Worm (Caenorhabditis elegans): ENCODE data around the gene Y42H9AR.5.

DNA sequence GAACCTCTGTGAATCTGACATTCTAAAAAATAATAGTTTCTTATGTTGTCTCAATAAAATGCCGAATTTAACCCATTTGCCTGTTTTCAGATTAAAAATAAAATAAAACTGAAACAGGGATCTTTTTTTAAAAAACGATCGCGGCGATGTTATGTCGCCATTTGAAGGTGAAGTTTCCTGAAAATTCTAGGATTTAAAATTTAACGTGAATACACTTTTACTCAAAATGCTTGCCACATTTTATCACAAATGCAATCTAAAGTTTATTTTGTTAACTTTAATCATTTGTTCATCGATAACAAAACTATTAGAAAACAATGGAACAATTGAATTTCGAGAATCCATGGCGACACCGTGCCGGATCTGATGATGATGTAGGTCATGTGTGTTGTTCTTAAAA, 2.7 kb upstream of the Y42H9AR.5 start, which contains the start of gene Y42H9AR.2:
- no peak for TF ChIP-seq grh-1 (GFP tag; IDR thresholded peaks at IDR 0.05)
- no peak for TF ChIP-seq nhr-12 (tag; optimal IDR thresholded peaks at IDR 0.05)
- no peak for TF ChIP-seq nhr-90 (tag; optimal IDR thresholded peaks at IDR 0.05; ENCODE audit: poor library complexity)
- TF ChIP-seq snu-23 (GFP tag; optimal IDR thresholded peaks at IDR 0.05) = no peak
- TF ChIP-seq ztf-11 (tag; optimal IDR thresholded peaks at IDR 0.05) = no peak
- TF ChIP-seq nhr-237 (tag; optimal IDR thresholded peaks at IDR 0.05) = no peak
- TF ChIP-seq sptf-1 (tag; optimal IDR thresholded peaks at IDR 0.05) = no peak
- TF ChIP-seq nhr-20 (tag; optimal IDR thresholded peaks at IDR 0.05) = no peak
- TF ChIP-seq fos-1 (tag; optimal IDR thresholded peaks at IDR 0.05) = no peak
- TF ChIP-seq unc-62 (GFP tag; optimal IDR thresholded peaks at IDR 0.05) = no peak
